Worm (Caenorhabditis elegans): ENCODE results near the gene clec-241.

DNA sequence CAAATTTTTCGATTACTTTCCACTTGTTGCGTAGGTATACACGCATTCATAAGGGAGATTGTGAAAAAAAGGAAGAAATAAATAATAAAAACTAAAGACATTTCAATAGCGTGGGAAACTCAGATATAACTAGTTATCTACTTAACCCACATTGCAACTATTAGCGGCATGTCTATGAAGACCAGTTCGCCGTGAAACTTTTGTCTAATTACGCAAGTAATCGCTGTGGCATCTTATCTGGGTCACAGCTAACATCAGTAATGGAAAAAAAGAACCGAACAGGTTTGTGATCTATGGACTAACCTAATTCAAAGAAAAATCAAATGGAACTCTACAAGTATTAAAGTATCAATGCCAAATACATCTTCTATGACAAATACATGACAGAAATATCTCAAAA, at the start of gene clec-241:
- TF ChIP-seq W03F9.2 (tag; optimal IDR thresholded peaks at IDR 0.05) = no peak
- TF ChIP-seq him-1 (tag; optimal IDR thresholded peaks at IDR 0.05) = no peak
- TF ChIP-seq dao-5 (tag; optimal IDR thresholded peaks at IDR 0.05) = no peak
